Worm (Caenorhabditis elegans) whole organism, L2 larva: ENCODE measurements around the gene meg-2.

ENCODE experiments used
- C34F6.9 ChIP-seq: fragments of 150-350 bp; optimal IDR thresholded peaks from 2 replicates; lab custom pipeline; 2014; ENCODE audit warnings: missing biosample characterization, missing genetic modification characterization
- F13H6.1 ChIP-seq: sonication (generic microtip); optimal IDR thresholded peaks from 2 replicates; lab custom pipeline; 2016; ENCODE audit warnings: missing genetic modification characterization, missing compliant biosample characterization
- R02D3.7 ChIP-seq: fragments of 150-350 bp; optimal IDR thresholded peaks from 2 replicates; lab custom pipeline; 2014; ENCODE audit warnings: missing biosample characterization, missing genetic modification characterization
- Y55F3AM.14 ChIP-seq: fragments of 200-800 bp; sonication (Bioruptor generic); optimal IDR thresholded peaks from 2 replicates; lab custom pipeline; 2018; ENCODE audit warnings: mild to moderate bottlenecking, missing genetic modification characterization, missing compliant biosample characterization
- ZK546.5 ChIP-seq: sonication (generic microtip); optimal IDR thresholded peaks from 2 replicates; lab custom pipeline; 2017; ENCODE audit warnings: missing biosample characterization, missing genetic modification characterization
- alr-1 ChIP-seq: fragments of 150-350 bp; optimal IDR thresholded peaks from 2 replicates; lab custom pipeline; 2014; ENCODE audit warnings: missing biosample characterization, missing genetic modification characterization
- aly-2 ChIP-seq: fragments of 150-350 bp; optimal IDR thresholded peaks from 2 replicates; lab custom pipeline; 2014; ENCODE audit warnings: missing biosample characterization, missing genetic modification characterization
- ama-1 ChIP-seq: fragments of 150-350 bp; optimal IDR thresholded peaks from 2 replicates; lab custom pipeline; 2018; ENCODE audit warnings: inconsistent platforms
- blmp-1 ChIP-seq: sonication (generic microtip); optimal IDR thresholded peaks from 2 replicates; lab custom pipeline; 2017; ENCODE audit warnings: missing genetic modification characterization, mild to moderate bottlenecking, missing compliant biosample characterization, antibody characterized with exemption, moderate library complexity; ENCODE audit not compliant: insufficient read depth
- ceh-16 ChIP-seq: fragments of 150-350 bp; optimal IDR thresholded peaks from 2 replicates; lab custom pipeline; 2014; ENCODE audit warnings: missing biosample characterization, missing genetic modification characterization
- ceh-82 ChIP-seq: fragments of 150-350 bp; optimal IDR thresholded peaks from 2 replicates; lab custom pipeline; 2014; ENCODE audit warnings: missing biosample characterization, missing genetic modification characterization
- crh-2 ChIP-seq: sonication (generic microtip); optimal IDR thresholded peaks from 2 replicates; lab custom pipeline; 2017; ENCODE audit warnings: missing biosample characterization, missing genetic modification characterization
- dmd-4 ChIP-seq: sonication (generic microtip); optimal IDR thresholded peaks from 2 replicates; lab custom pipeline; 2017; ENCODE audit warnings: missing biosample characterization, missing genetic modification characterization
- egl-27 ChIP-seq: sonication (generic microtip); optimal IDR thresholded peaks from 3 replicates; lab custom pipeline; 2017; ENCODE audit warnings: missing biosample characterization, missing genetic modification reagents, missing genetic modification characterization
- elt-1 ChIP-seq: fragments of 150-350 bp; optimal IDR thresholded peaks from 2 replicates; lab custom pipeline; 2014; ENCODE audit warnings: missing biosample characterization, missing genetic modification characterization
- elt-3 ChIP-seq: sonication (generic microtip); optimal IDR thresholded peaks from 2 replicates; lab custom pipeline; 2017; ENCODE audit warnings: missing biosample characterization, missing genetic modification characterization
- fos-1 ChIP-seq: fragments of 150-350 bp; optimal IDR thresholded peaks from 2 replicates; lab custom pipeline; 2014; ENCODE audit warnings: missing biosample characterization, missing genetic modification characterization
- gmeb-1 ChIP-seq: fragments of 150-350 bp; optimal IDR thresholded peaks from 2 replicates; lab custom pipeline; 2014; ENCODE audit warnings: missing biosample characterization, missing genetic modification characterization
- lin-11 ChIP-seq: fragments of 150-350 bp; sonication (generic microtip); optimal IDR thresholded peaks from 2 replicates; lab custom pipeline; 2014; ENCODE audit warnings: missing biosample characterization, missing genetic modification characterization, inconsistent platforms, mixed read lengths
- lin-13 ChIP-seq: fragments of 150-350 bp; optimal IDR thresholded peaks from 2 replicates; lab custom pipeline; 2014; ENCODE audit warnings: missing biosample characterization, missing genetic modification reagents, missing genetic modification characterization
- lin-39 ChIP-seq: fragments of 150-350 bp; optimal IDR thresholded peaks from 2 replicates; lab custom pipeline; 2014; ENCODE audit warnings: missing biosample characterization, missing genetic modification reagents, missing genetic modification characterization
- lsy-2 ChIP-seq, 2 experiments: fragments of 150-350 bp in 1 of 2; sonication (generic microtip) in 1 of 2; optimal IDR thresholded peaks; 2 replicates each; lab custom pipeline; 2014 to 2017; ENCODE audit warnings: missing biosample characterization in 2 of 2, missing genetic modification characterization in 2 of 2
- mab-5 ChIP-seq: fragments of 150-350 bp; optimal IDR thresholded peaks from 2 replicates; lab custom pipeline; 2014; ENCODE audit warnings: missing biosample characterization, missing genetic modification characterization
- mbf-1 ChIP-seq: sonication (generic microtip); optimal IDR thresholded peaks from 2 replicates; lab custom pipeline; 2017; ENCODE audit warnings: missing biosample characterization, missing genetic modification characterization
- mdl-1 ChIP-seq, 2 experiments: fragments of 150-350 bp in 1 of 2; sonication (generic microtip) in 1 of 2; optimal IDR thresholded peaks; 2 replicates each; lab custom pipeline; 2017; ENCODE audit warnings: missing biosample characterization in 2 of 2, missing genetic modification characterization in 2 of 2
- nhr-10 ChIP-seq: sonication (generic microtip); optimal IDR thresholded peaks from 2 replicates; lab custom pipeline; 2017; ENCODE audit warnings: missing biosample characterization, missing genetic modification characterization
- nhr-11 ChIP-seq: fragments of 150-350 bp; optimal IDR thresholded peaks from 2 replicates; lab custom pipeline; 2014; ENCODE audit warnings: missing biosample characterization, missing genetic modification characterization
- nhr-12 ChIP-seq: fragments of 150-350 bp; optimal IDR thresholded peaks from 2 replicates; lab custom pipeline; 2014; ENCODE audit warnings: missing biosample characterization, missing genetic modification characterization
- nhr-129 ChIP-seq: fragments of 150-350 bp; optimal IDR thresholded peaks from 2 replicates; lab custom pipeline; 2014; ENCODE audit warnings: missing biosample characterization, missing genetic modification characterization
- nhr-21 ChIP-seq: fragments of 150-350 bp; optimal IDR thresholded peaks from 2 replicates; lab custom pipeline; 2014; ENCODE audit warnings: missing biosample characterization, missing genetic modification characterization
- nhr-23 ChIP-seq: fragments of 150-350 bp; optimal IDR thresholded peaks from 2 replicates; lab custom pipeline; 2014; ENCODE audit warnings: missing biosample characterization, missing genetic modification reagents, missing genetic modification characterization
- nhr-237 ChIP-seq: fragments of 150-350 bp; optimal IDR thresholded peaks from 2 replicates; lab custom pipeline; 2014; ENCODE audit warnings: missing biosample characterization, missing genetic modification characterization
- nhr-25 ChIP-seq: fragments of 150-350 bp; sonication (generic microtip); optimal IDR thresholded peaks from 3 replicates; lab custom pipeline; 2014; ENCODE audit warnings: missing biosample characterization, missing genetic modification characterization
- nhr-6 ChIP-seq: fragments of 150-350 bp; optimal IDR thresholded peaks from 2 replicates; lab custom pipeline; 2014; ENCODE audit warnings: missing biosample characterization, missing genetic modification characterization
- nhr-77 ChIP-seq: fragments of 150-350 bp; optimal IDR thresholded peaks from 2 replicates; lab custom pipeline; 2014; ENCODE audit warnings: missing biosample characterization, missing genetic modification characterization
- peb-1 ChIP-seq: fragments of 150-350 bp; optimal IDR thresholded peaks from 2 replicates; lab custom pipeline; 2014; ENCODE audit warnings: missing biosample characterization, missing genetic modification characterization
- sem-4 ChIP-seq: fragments of 150-350 bp; optimal IDR thresholded peaks from 2 replicates; lab custom pipeline; 2014; ENCODE audit warnings: missing biosample characterization, missing genetic modification reagents, missing genetic modification characterization
- skn-1 ChIP-seq: sonication (generic microtip); optimal IDR thresholded peaks from 2 replicates; lab custom pipeline; 2017; ENCODE audit warnings: missing biosample characterization, missing genetic modification characterization
- sma-3 ChIP-seq: sonication (generic microtip); optimal IDR thresholded peaks from 2 replicates; lab custom pipeline; 2016; ENCODE audit warnings: missing genetic modification reagents, missing genetic modification characterization, missing compliant biosample characterization
- sma-9 ChIP-seq, 2 experiments: fragments of 150-350 bp in 1 of 2; sonication (generic microtip) in 1 of 2; optimal IDR thresholded peaks; 2 replicates each; lab custom pipeline; 2014 to 2016; ENCODE audit warnings: missing genetic modification characterization in 2 of 2, mild to moderate bottlenecking in 1 of 2, missing biosample characterization in 1 of 2, missing compliant biosample characterization in 1 of 2, missing genetic modification reagents in 1 of 2, moderate library complexity in 1 of 2
- snpc-4 ChIP-seq: fragments of 150-350 bp; optimal IDR thresholded peaks from 2 replicates; lab custom pipeline; 2014; ENCODE audit warnings: missing biosample characterization, missing genetic modification characterization
- unc-39 ChIP-seq: fragments of 150-350 bp; optimal IDR thresholded peaks from 2 replicates; lab custom pipeline; 2014; ENCODE audit warnings: missing biosample characterization, missing genetic modification characterization
- unc-55 ChIP-seq: fragments of 150-350 bp; sonication (generic microtip); optimal IDR thresholded peaks from 3 replicates; lab custom pipeline; 2014; ENCODE audit warnings: missing biosample characterization, missing genetic modification reagents, missing genetic modification characterization
- unc-62 ChIP-seq: fragments of 150-350 bp; optimal IDR thresholded peaks from 2 replicates; lab custom pipeline; 2014; ENCODE audit warnings: missing biosample characterization, missing genetic modification reagents, missing genetic modification characterization
- zag-1 ChIP-seq: fragments of 150-350 bp; optimal IDR thresholded peaks from 2 replicates; lab custom pipeline; 2014; ENCODE audit warnings: missing biosample characterization, missing genetic modification characterization
- ztf-1 ChIP-seq: fragments of 200-800 bp; sonication (Bioruptor generic); conservative IDR thresholded peaks from 2 replicates; pipeline ENCODE4 v1.3.6; 2022; ENCODE audit warnings: missing genetic modification characterization, missing compliant biosample characterization
- ztf-11 ChIP-seq: sonication (generic microtip); optimal IDR thresholded peaks from 2 replicates; lab custom pipeline; 2017; ENCODE audit warnings: missing biosample characterization, missing genetic modification characterization
- ztf-4 ChIP-seq: fragments of 150-350 bp; optimal IDR thresholded peaks from 2 replicates; lab custom pipeline; 2014; ENCODE audit warnings: missing biosample characterization, missing genetic modification characterization

The meg-2 gene

ce11 chrX:13974448-13975071 lies 48.6 kb upstream of the meg-2 start:
- TF ChIP-seq C34F6.9 (tag; lab: Kevin White, UChicago) (no peak), skn-1 (tag; lab: Kevin White, UChicago) (no peak), ZK546.5 (tag; lab: Kevin White, UChicago) (no peak), nhr-12 (tag; lab: Kevin White, UChicago) (no peak), egl-27 (tag; lab: Kevin White, UChicago) (peak; percentile 58), elt-3 (no peak), sma-9 (GFP tag; optimal IDR thresholded peaks at IDR 0.05; lab: Kevin White, UChicago) (peak; percentile 90), sma-9 (tag; optimal IDR thresholded peaks at IDR 0.05; lab: Kevin White, UChicago) (no peak), mab-5 (tag; lab: Kevin White, UChicago) (peak; percentile 13), gmeb-1 (tag; lab: Kevin White, UChicago) (peak; percentile 14), ztf-4 (tag; lab: Kevin White, UChicago) (no peak), mbf-1 (tag; lab: Kevin White, UChicago) (no peak), nhr-10 (tag; lab: Kevin White, UChicago) (no peak), ceh-82 (no peak), snpc-4 (tag; lab: Kevin White, UChicago) (no peak), nhr-129 (tag; lab: Kevin White, UChicago) (no peak), aly-2 (tag; lab: Kevin White, UChicago) (no peak), nhr-23 (no peak), zag-1 (tag; lab: Kevin White, UChicago) (no peak), R02D3.7 (tag; lab: Kevin White, UChicago) (no peak), lin-13 (GFP tag; lab: Kevin White, UChicago) (no peak), nhr-6 (tag; lab: Kevin White, UChicago) (peak; percentile 55), Y55F3AM.14 (GFP tag; lab: Kevin White, UChicago) (no peak), ama-1 (lab: Kevin White, UChicago) (no peak), unc-39 (tag; lab: Kevin White, UChicago) (no peak), fos-1 (peak; percentile 52), sma-3 (GFP tag; lab: Kevin White, UChicago) (peak; percentile 61), sem-4 (tag; lab: Kevin White, UChicago) (peak; percentile 37), nhr-25 (tag; lab: Kevin White, UChicago) (peak; percentile 55), alr-1 (no peak), peb-1 (tag; lab: Kevin White, UChicago) (no peak), lin-11 (tag; lab: Kevin White, UChicago) (no peak), blmp-1 (tag; lab: Kevin White, UChicago) (peak; percentile 87), lsy-2 (tag; optimal IDR thresholded peaks at IDR 0.05; lab: Kevin White, UChicago) (no peak), nhr-77 (tag; lab: Kevin White, UChicago) (no peak), elt-1 (tag; lab: Kevin White, UChicago) (peak; percentile 59), dmd-4 (tag; lab: Kevin White, UChicago) (no peak), unc-62 (peak; percentile 69), ztf-1 (GFP tag; lab: Robert Waterston, UW) (no peak), unc-55 (GFP tag; lab: Kevin White, UChicago) (no peak), mdl-1 (tag; optimal IDR thresholded peaks at IDR 0.05; lab: Kevin White, UChicago) (peak in 1 of 2 experiments; percentile 17), ceh-16 (tag; lab: Kevin White, UChicago) (peak; percentile 97), ztf-11 (tag; lab: Kevin White, UChicago) (no peak), lin-39 (tag; lab: Kevin White, UChicago) (no peak), crh-2 (tag; lab: Kevin White, UChicago) (peak; percentile 42), nhr-21 (tag; lab: Kevin White, UChicago) (peak; percentile 76), nhr-237 (tag; lab: Kevin White, UChicago) (no peak), F13H6.1 (tag; lab: Kevin White, UChicago) (no peak), nhr-11 (no peak)
